Fruit fly (Drosophila melanogaster) whole organism, embryonic: ENCODE data around the gene CG15506.

ENCODE experiments used
- Aef1 ChIP-seq: fragments of 200-800 bp; sonication (Bioruptor generic); IDR thresholded peaks from 3 replicates; pipeline ENCODE4 v1.3.6; 2022; ENCODE audit warnings: missing biosample characterization, missing genetic modification characterization
- Atf6 ChIP-seq: fragments of 200-800 bp; sonication (Bioruptor generic); IDR thresholded peaks from 2 replicates; pipeline ENCODE4 v1.3.6; 2022; ENCODE audit warnings: missing biosample characterization, missing genetic modification characterization
- BEAF-32 ChIP-seq: fragments of 200-800 bp; sonication (Bioruptor generic); optimal IDR thresholded peaks from 3 replicates; lab custom pipeline; 2017; ENCODE audit warnings: missing biosample characterization, missing genetic modification characterization, mild to moderate bottlenecking, moderate library complexity, missing genetic modification reagents
- Bteb2 ChIP-seq: fragments of 200-800 bp; sonication (Bioruptor generic); optimal IDR thresholded peaks from 2 replicates; lab custom pipeline; 2016; ENCODE audit warnings: missing biosample characterization, missing genetic modification characterization
- CG11247 ChIP-seq: fragments of 200-800 bp; sonication (Bioruptor generic); IDR thresholded peaks from 2 replicates; pipeline ENCODE4 v1.3.6; 2022; ENCODE audit warnings: missing biosample characterization, missing genetic modification characterization
- CG11398 ChIP-seq: fragments of 200-800 bp; sonication (Bioruptor generic); optimal IDR thresholded peaks from 2 replicates; lab custom pipeline; 2016; ENCODE audit warnings: missing biosample characterization, missing genetic modification characterization
- CG11696 ChIP-seq: fragments of 200-800 bp; sonication (Bioruptor generic); IDR thresholded peaks from 2 replicates; pipeline ENCODE4 v1.3.6; 2022; ENCODE audit warnings: missing biosample characterization, missing genetic modification characterization
- CG12744 ChIP-seq: fragments of 200-800 bp; sonication (Bioruptor generic); optimal IDR thresholded peaks from 2 replicates; lab custom pipeline; 2016; ENCODE audit warnings: missing biosample characterization, missing genetic modification characterization
- CG12942 ChIP-seq: fragments of 200-800 bp; sonication (Bioruptor generic); optimal IDR thresholded peaks from 3 replicates; lab custom pipeline; 2016; ENCODE audit warnings: missing biosample characterization, missing genetic modification characterization
- CG13624 ChIP-seq: fragments of 200-800 bp; sonication (Bioruptor generic); optimal IDR thresholded peaks from 2 replicates; lab custom pipeline; 2016; ENCODE audit warnings: missing biosample characterization, missing genetic modification characterization
- CG1647 ChIP-seq: fragments of 200-800 bp; sonication (Bioruptor generic); optimal IDR thresholded peaks from 3 replicates; lab custom pipeline; 2016; ENCODE audit warnings: missing biosample characterization, missing genetic modification characterization
- CG16815 ChIP-seq: fragments of 200-800 bp; sonication (Bioruptor generic); optimal IDR thresholded peaks from 3 replicates; lab custom pipeline; 2017; ENCODE audit warnings: missing biosample characterization, mild to moderate bottlenecking, missing genetic modification characterization
- CG18476 ChIP-seq: fragments of 200-800 bp; sonication (Bioruptor generic); optimal IDR thresholded peaks from 2 replicates; lab custom pipeline; 2016; ENCODE audit warnings: missing biosample characterization, mild to moderate bottlenecking, missing genetic modification characterization
- CG18619 ChIP-seq: fragments of 200-800 bp; sonication (Bioruptor generic); optimal IDR thresholded peaks from 3 replicates; lab custom pipeline; 2017; ENCODE audit warnings: missing biosample characterization, mild to moderate bottlenecking, missing genetic modification characterization
- CG2678 ChIP-seq: fragments of 200-800 bp; sonication (Bioruptor generic); optimal IDR thresholded peaks from 3 replicates; lab custom pipeline; 2019; ENCODE audit warnings: missing biosample characterization, mild to moderate bottlenecking, missing genetic modification characterization, moderate library complexity
- CG2889 ChIP-seq: fragments of 200-800 bp; sonication (Bioruptor generic); IDR thresholded peaks from 3 replicates; pipeline ENCODE4 v1.3.6; 2022; ENCODE audit warnings: missing biosample characterization, missing genetic modification characterization
- CG4820 ChIP-seq: fragments of 200-800 bp; sonication (Bioruptor generic); optimal IDR thresholded peaks from 3 replicates; lab custom pipeline; 2016; ENCODE audit warnings: missing biosample characterization, missing genetic modification characterization
- CG5245 ChIP-seq: fragments of 200-800 bp; sonication (Bioruptor generic); optimal IDR thresholded peaks from 3 replicates; lab custom pipeline; 2016; ENCODE audit warnings: missing biosample characterization, missing genetic modification characterization
- CG6813 ChIP-seq: fragments of 200-800 bp; sonication (Bioruptor generic); optimal IDR thresholded peaks from 2 replicates; lab custom pipeline; 2017; ENCODE audit warnings: missing biosample characterization, missing genetic modification characterization, mild to moderate bottlenecking, moderate library complexity, missing genetic modification reagents
- CG6854 ChIP-seq: fragments of 200-800 bp; sonication (Bioruptor generic); optimal IDR thresholded peaks from 3 replicates; lab custom pipeline; 2017; ENCODE audit warnings: missing biosample characterization, mild to moderate bottlenecking, missing genetic modification characterization
- CG7745 ChIP-seq: fragments of 200-800 bp; sonication (Bioruptor generic); optimal IDR thresholded peaks from 2 replicates; lab custom pipeline; 2018; ENCODE audit warnings: missing biosample characterization, mild to moderate bottlenecking, missing genetic modification characterization, moderate library complexity
- CG8089 ChIP-seq: fragments of 200-800 bp; sonication (Bioruptor generic); optimal IDR thresholded peaks from 3 replicates; lab custom pipeline; 2016; ENCODE audit warnings: missing biosample characterization, missing genetic modification characterization
- CG9932 ChIP-seq: fragments of 200-800 bp; sonication (Bioruptor generic); IDR thresholded peaks from 2 replicates; pipeline ENCODE4 v1.3.6; 2022; ENCODE audit warnings: missing biosample characterization, missing genetic modification characterization
- Camta ChIP-seq: fragments of 200-800 bp; sonication (Bioruptor generic); optimal IDR thresholded peaks from 2 replicates; lab custom pipeline; 2016; ENCODE audit warnings: missing biosample characterization, missing genetic modification characterization
- CrebB ChIP-seq: fragments of 200-800 bp; sonication (Bioruptor generic); optimal IDR thresholded peaks from 3 replicates; lab custom pipeline; 2018; ENCODE audit warnings: missing biosample characterization, mild to moderate bottlenecking, missing genetic modification characterization
- Dip3 ChIP-seq: fragments of 200-800 bp; sonication (Bioruptor generic); optimal IDR thresholded peaks from 3 replicates; lab custom pipeline; 2016; ENCODE audit warnings: missing biosample characterization, missing genetic modification characterization
- Hmr ChIP-seq: fragments of 200-800 bp; sonication (Bioruptor generic); optimal IDR thresholded peaks from 3 replicates; lab custom pipeline; 2017; ENCODE audit warnings: mild to moderate bottlenecking, missing biosample characterization, missing genetic modification reagents, missing genetic modification characterization
- MTF-1 ChIP-seq: fragments of 200-800 bp; sonication (Bioruptor generic); optimal IDR thresholded peaks from 2 replicates; lab custom pipeline; 2018; ENCODE audit warnings: missing biosample characterization, mild to moderate bottlenecking, missing genetic modification characterization, borderline replicate concordance
- Max ChIP-seq: fragments of 200-800 bp; sonication (Bioruptor generic); optimal IDR thresholded peaks from 2 replicates; lab custom pipeline; 2016; ENCODE audit warnings: missing biosample characterization, mild to moderate bottlenecking, missing genetic modification characterization
- NK7.1 ChIP-seq: fragments of 200-800 bp; sonication (Bioruptor generic); optimal IDR thresholded peaks from 3 replicates; lab custom pipeline; 2016; ENCODE audit warnings: missing biosample characterization, missing genetic modification characterization
- Sry-β ChIP-seq: fragments of 200-800 bp; sonication (Bioruptor generic); optimal IDR thresholded peaks from 2 replicates; lab custom pipeline; 2018; ENCODE audit warnings: missing biosample characterization, mild to moderate bottlenecking, missing genetic modification characterization, moderate library complexity
- TFAM ChIP-seq: fragments of 200-800 bp; sonication (Bioruptor generic); optimal IDR thresholded peaks from 2 replicates; lab custom pipeline; 2017; ENCODE audit warnings: missing biosample characterization, missing genetic modification characterization, inconsistent platforms
- Taf1 ChIP-seq: fragments of 200-800 bp; sonication (Bioruptor generic); IDR thresholded peaks from 2 replicates; pipeline ENCODE4 v1.3.6; 2022; ENCODE audit warnings: missing biosample characterization, missing genetic modification characterization
- danr ChIP-seq: fragments of 200-800 bp; sonication (Bioruptor generic); IDR thresholded peaks from 2 replicates; pipeline ENCODE4 v1.3.6; 2022; ENCODE audit warnings: missing biosample characterization, missing genetic modification characterization
- exex ChIP-seq: fragments of 200-800 bp; sonication (Bioruptor generic); optimal IDR thresholded peaks from 4 replicates; lab custom pipeline; 2018; ENCODE audit warnings: missing biosample characterization, mild to moderate bottlenecking, missing genetic modification characterization, moderate library complexity
- fd102C ChIP-seq: fragments of 200-800 bp; sonication (Bioruptor generic); optimal IDR thresholded peaks from 2 replicates; lab custom pipeline; 2018; ENCODE audit warnings: missing biosample characterization, mild to moderate bottlenecking, missing genetic modification characterization, moderate library complexity
- jigr1 ChIP-seq: fragments of 200-800 bp; sonication (Bioruptor generic); IDR thresholded peaks from 3 replicates; pipeline ENCODE4 v1.3.6; 2022; ENCODE audit warnings: missing biosample characterization, missing genetic modification characterization
- jing ChIP-seq: fragments of 200-800 bp; sonication (Bioruptor generic); optimal IDR thresholded peaks from 2 replicates; lab custom pipeline; 2018; ENCODE audit warnings: missing biosample characterization, mild to moderate bottlenecking, missing genetic modification characterization
- mld ChIP-seq: fragments of 200-800 bp; sonication (Bioruptor generic); IDR thresholded peaks from 3 replicates; pipeline ENCODE4 v1.3.6; 2022; ENCODE audit warnings: missing biosample characterization, missing genetic modification characterization; ENCODE audit not compliant: partially characterized antibody
- peb ChIP-seq: fragments of 200-800 bp; sonication (Bioruptor generic); IDR thresholded peaks from 2 replicates; pipeline ENCODE4 v1.3.6; 2022; ENCODE audit warnings: missing biosample characterization, missing genetic modification characterization
- pfk ChIP-seq: fragments of 200-800 bp; sonication (Bioruptor generic); optimal IDR thresholded peaks from 2 replicates; lab custom pipeline; 2018; ENCODE audit warnings: missing biosample characterization, mild to moderate bottlenecking, missing genetic modification characterization, moderate library complexity
- prd ChIP-seq, 3 experiments: fragments of >200 bp in 2 of 3; fragments of 200-800 bp in 1 of 3; sonication (Bioruptor generic) in 1 of 3; optimal IDR thresholded peaks in 2 of 3; IDR thresholded peaks in 1 of 3; 2 replicates in 2 of 3; 3 replicates in 1 of 3; pipeline versions ENCODE4 v1.3.6 to Lab custom; 2017 to 2022; ENCODE audit warnings: missing biosample characterization in 1 of 3, missing genetic modification characterization in 1 of 3
- pros ChIP-seq: fragments of 200-800 bp; sonication (Bioruptor generic); optimal IDR thresholded peaks from 3 replicates; lab custom pipeline; 2019; ENCODE audit warnings: missing biosample characterization, mild to moderate bottlenecking, missing genetic modification characterization, moderate library complexity
- pzg ChIP-seq: fragments of 200-800 bp; sonication (Bioruptor generic); optimal IDR thresholded peaks from 3 replicates; lab custom pipeline; 2018; ENCODE audit warnings: missing biosample characterization, mild to moderate bottlenecking, missing genetic modification characterization, moderate library complexity
- scrt ChIP-seq: fragments of 200-800 bp; sonication (Bioruptor generic); optimal IDR thresholded peaks from 2 replicates; lab custom pipeline; 2018; ENCODE audit warnings: missing biosample characterization, mild to moderate bottlenecking, missing genetic modification characterization, moderate library complexity
- slou ChIP-seq: fragments of 200-800 bp; sonication (Bioruptor generic); optimal IDR thresholded peaks from 3 replicates; lab custom pipeline; 2016; ENCODE audit warnings: missing biosample characterization, missing genetic modification characterization
- so ChIP-seq: fragments of 200-800 bp; sonication (Bioruptor generic); IDR thresholded peaks from 3 replicates; pipeline ENCODE4 v1.3.6; 2022; ENCODE audit warnings: missing biosample characterization, missing genetic modification characterization
- sob ChIP-seq: fragments of 200-800 bp; sonication (Bioruptor generic); IDR thresholded peaks from 2 replicates; pipeline ENCODE4 v1.3.6; 2022; ENCODE audit warnings: missing biosample characterization, missing genetic modification characterization
- sug ChIP-seq: fragments of 200-800 bp; optimal IDR thresholded peaks from 2 replicates; lab custom pipeline; 2019; ENCODE audit warnings: missing biosample characterization, mild to moderate bottlenecking, missing genetic modification characterization, moderate library complexity
- tio ChIP-seq: fragments of 200-800 bp; sonication (Bioruptor generic); optimal IDR thresholded peaks from 2 replicates; lab custom pipeline; 2017; ENCODE audit warnings: missing biosample characterization, missing genetic modification characterization, inconsistent platforms

The CG15506 gene

dm6 chr3R:29736678-29737093, 18.2 kb downstream of the CG15506 start, which contains the start of the genes CG7601 and CIA30 (continued):
- TF ChIP-seq CG4820 (GFP tag; lab: Kevin White, UChicago) = peak; percentile 98
- peak; percentile 99 for TF ChIP-seq Dip3 (GFP tag; lab: Kevin White, UChicago)
- peak; percentile 99 for TF ChIP-seq CG1647 (GFP tag; lab: Kevin White, UChicago)
- TF ChIP-seq prd (optimal IDR thresholded peaks at IDR 0.05; lab: Kevin White, UChicago) = no peak
- peak; percentile 100 for TF ChIP-seq prd (GFP tag; IDR thresholded peaks at IDR 0.05; lab: Robert Waterston, UW)
- peak; percentile 100 for TF ChIP-seq CG13624
- TF ChIP-seq CG8089 = peak; percentile 95
- peak; percentile 91 for TF ChIP-seq jing (GFP tag; lab: Kevin White, UChicago)
- TF ChIP-seq Aef1 (GFP tag; lab: Robert Waterston, UW) = peak; percentile 100
- peak; percentile 97 for TF ChIP-seq Bteb2 (GFP tag; lab: Kevin White, UChicago)
- TF ChIP-seq sug (tag; lab: Kevin White, UChicago) = peak; percentile 98
- peak; percentile 99 for TF ChIP-seq Camta (GFP tag; lab: Kevin White, UChicago)
- TF ChIP-seq CG5245 (GFP tag; lab: Kevin White, UChicago) = peak; percentile 99
- TF ChIP-seq CrebB (tag; lab: Kevin White, UChicago) = peak; percentile 93
- peak; percentile 95 for TF ChIP-seq CG12744
- peak; percentile 94 for TF ChIP-seq CG6854 (GFP tag; lab: Kevin White, UChicago)
- peak; percentile 98 for TF ChIP-seq NK7.1
- TF ChIP-seq CG11247 (GFP tag; lab: Robert Waterston, UW) = peak; percentile 100
- peak; percentile 72 for TF ChIP-seq pfk (GFP tag; lab: Kevin White, UChicago)
- TF ChIP-seq CG2889 = peak; percentile 99
- peak; percentile 100 for TF ChIP-seq Taf1
- peak; percentile 100 for TF ChIP-seq peb
- TF ChIP-seq exex (tag; lab: Kevin White, UChicago) = peak; percentile 96
- peak; percentile 83 for TF ChIP-seq fd102C (GFP tag; lab: Kevin White, UChicago)
- TF ChIP-seq TFAM (GFP tag; lab: Kevin White, UChicago) = peak; percentile 84
- TF ChIP-seq CG9932 (GFP tag; lab: Robert Waterston, UW) = peak; percentile 100
- TF ChIP-seq pzg (GFP tag; lab: Kevin White, UChicago) = peak; percentile 73
- peak; percentile 98 for TF ChIP-seq slou (GFP tag; lab: Kevin White, UChicago)
- TF ChIP-seq CG2678 = peak; percentile 99
- peak; percentile 97 for TF ChIP-seq CG18476
- TF ChIP-seq Atf6 (GFP tag; lab: Robert Waterston, UW) = peak; percentile 100
- TF ChIP-seq sob (GFP tag; lab: Robert Waterston, UW) = peak; percentile 100
- TF ChIP-seq BEAF-32 = peak; percentile 29
- TF ChIP-seq danr (GFP tag; lab: Robert Waterston, UW) = peak; percentile 100
- TF ChIP-seq CG11696 (GFP tag; lab: Robert Waterston, UW) = peak; percentile 99
- peak; percentile 98 for TF ChIP-seq Hmr (GFP tag; lab: Kevin White, UChicago)
- TF ChIP-seq Sry-β (GFP tag; lab: Kevin White, UChicago) = peak; percentile 56
- peak; percentile 98 for TF ChIP-seq CG6813 (GFP tag; lab: Kevin White, UChicago)
- TF ChIP-seq tio (GFP tag; lab: Kevin White, UChicago) = peak; percentile 96
- TF ChIP-seq scrt = peak; percentile 94
- no peak for TF ChIP-seq mld
- TF ChIP-seq CG11398 (GFP tag; lab: Kevin White, UChicago) = peak; percentile 96
- peak; percentile 62 for TF ChIP-seq pros (GFP tag; lab: Kevin White, UChicago)
- TF ChIP-seq CG16815 = peak; percentile 97
- peak; percentile 46 for TF ChIP-seq CG7745 (tag; lab: Kevin White, UChicago)
- peak; percentile 100 for TF ChIP-seq jigr1 (GFP tag; lab: Robert Waterston, UW)
- TF ChIP-seq MTF-1 (GFP tag; lab: Kevin White, UChicago) = peak; percentile 95
- peak; percentile 100 for TF ChIP-seq so (GFP tag; lab: Robert Waterston, UW)
- TF ChIP-seq CG18619 (GFP tag; lab: Kevin White, UChicago) = peak; percentile 96
- peak; percentile 99 for TF ChIP-seq Max (GFP tag; lab: Kevin White, UChicago)
- peak; percentile 98 for TF ChIP-seq CG12942
